Fruit fly (Drosophila melanogaster) whole organism, embryonic: Measurements from ENCODE around the gene Rrp45.

Experiments used
- Ada2b ChIP-seq: fragments of 200-800 bp; sonication (Bioruptor generic); IDR thresholded peaks from 2 replicates; pipeline ENCODE4 v1.3.6; 2022; ENCODE audit warnings: missing biosample characterization, missing genetic modification characterization
- CG1024 ChIP-seq: fragments of 200-800 bp; sonication (Bioruptor generic); IDR thresholded peaks from 2 replicates; pipeline ENCODE4 v1.3.6; 2022; ENCODE audit warnings: missing biosample characterization, missing genetic modification characterization
- CG10462 ChIP-seq: fragments of 200-800 bp; sonication (Bioruptor generic); optimal IDR thresholded peaks from 2 replicates; lab custom pipeline; 2016; ENCODE audit warnings: missing biosample characterization, missing genetic modification characterization
- CG10565 ChIP-seq: fragments of 200-800 bp; sonication (Bioruptor generic); optimal IDR thresholded peaks from 3 replicates; lab custom pipeline; 2016; ENCODE audit warnings: missing biosample characterization, mild to moderate bottlenecking, missing genetic modification characterization
- CG11504 ChIP-seq: fragments of 200-800 bp; sonication (Bioruptor generic); optimal IDR thresholded peaks from 3 replicates; lab custom pipeline; 2019; ENCODE audit warnings: missing biosample characterization, mild to moderate bottlenecking, missing genetic modification characterization, moderate library complexity
- CG12104 ChIP-seq: fragments of 200-800 bp; sonication (Bioruptor generic); optimal IDR thresholded peaks from 3 replicates; lab custom pipeline; 2016; ENCODE audit warnings: missing biosample characterization, missing genetic modification characterization
- CG12659 ChIP-seq: fragments of 200-800 bp; sonication (Bioruptor generic); optimal IDR thresholded peaks from 3 replicates; lab custom pipeline; 2017; ENCODE audit warnings: mild to moderate bottlenecking, missing biosample characterization, missing genetic modification reagents, missing genetic modification characterization
- CG12942 ChIP-seq: fragments of 200-800 bp; sonication (Bioruptor generic); optimal IDR thresholded peaks from 3 replicates; lab custom pipeline; 2016; ENCODE audit warnings: missing biosample characterization, missing genetic modification characterization
- CG14667 ChIP-seq: fragments of 200-800 bp; sonication (Bioruptor generic); IDR thresholded peaks from 2 replicates; pipeline ENCODE4 v1.3.6; 2022; ENCODE audit warnings: missing biosample characterization, missing genetic modification characterization
- CG15601 ChIP-seq: fragments of 200-800 bp; sonication (Bioruptor generic); optimal IDR thresholded peaks from 3 replicates; lab custom pipeline; 2019; ENCODE audit warnings: missing biosample characterization, mild to moderate bottlenecking, missing genetic modification characterization, moderate library complexity
- CG1602 ChIP-seq: fragments of 200-800 bp; sonication (Bioruptor generic); optimal IDR thresholded peaks from 3 replicates; lab custom pipeline; 2016; ENCODE audit warnings: missing biosample characterization, missing genetic modification characterization
- CG16779 ChIP-seq: fragments of 200-800 bp; sonication (Bioruptor generic); IDR thresholded peaks from 2 replicates; pipeline ENCODE4 v1.3.6; 2022; ENCODE audit warnings: missing biosample characterization, missing genetic modification characterization
- CG16815 ChIP-seq: fragments of 200-800 bp; sonication (Bioruptor generic); optimal IDR thresholded peaks from 3 replicates; lab custom pipeline; 2017; ENCODE audit warnings: missing biosample characterization, mild to moderate bottlenecking, missing genetic modification characterization
- CG17328 ChIP-seq: fragments of 200-800 bp; sonication (Bioruptor generic); IDR thresholded peaks from 2 replicates; pipeline ENCODE4 v1.3.6; 2022; ENCODE audit warnings: missing biosample characterization, missing genetic modification characterization
- CG4424 ChIP-seq: fragments of 200-800 bp; sonication (Bioruptor generic); optimal IDR thresholded peaks from 3 replicates; lab custom pipeline; 2016; ENCODE audit warnings: missing biosample characterization, missing genetic modification characterization
- CG9215 ChIP-seq: fragments of 200-800 bp; sonication (Bioruptor generic); IDR thresholded peaks from 2 replicates; pipeline ENCODE4 v1.3.6; 2022; ENCODE audit warnings: missing biosample characterization, missing genetic modification characterization
- CG9797 ChIP-seq: fragments of 200-800 bp; sonication (Bioruptor generic); optimal IDR thresholded peaks from 3 replicates; lab custom pipeline; 2018; ENCODE audit warnings: missing biosample characterization, mild to moderate bottlenecking, missing genetic modification characterization
- Chrac-16 ChIP-seq: fragments of 200-800 bp; sonication (Bioruptor generic); optimal IDR thresholded peaks from 3 replicates; lab custom pipeline; 2016; ENCODE audit warnings: missing biosample characterization, missing genetic modification characterization
- Fer3 ChIP-seq: fragments of 200-800 bp; sonication (Bioruptor generic); optimal IDR thresholded peaks from 2 replicates; lab custom pipeline; 2018; ENCODE audit warnings: missing biosample characterization, mild to moderate bottlenecking, missing genetic modification characterization, moderate library complexity
- Med ChIP-seq: fragments of 200-800 bp; sonication (Bioruptor generic); peaks from one replicate; lab custom pipeline; 2016; ENCODE audit warnings: missing biosample characterization, missing genetic modification characterization, mild to moderate bottlenecking, inconsistent platforms, moderate library complexity
- Rx ChIP-seq: fragments of 200-800 bp; sonication (Bioruptor generic); IDR thresholded peaks from 2 replicates; pipeline ENCODE4 v1.3.6; 2022; ENCODE audit warnings: missing biosample characterization, missing genetic modification characterization
- Sox100B ChIP-seq: fragments of 200-800 bp; sonication (Bioruptor generic); optimal IDR thresholded peaks from 3 replicates; lab custom pipeline; 2018; ENCODE audit warnings: missing biosample characterization, mild to moderate bottlenecking, missing genetic modification characterization
- Trl ChIP-seq, 3 experiments: fragments of >200 bp in 2 of 3; fragments of 200-800 bp in 1 of 3; sonication (Bioruptor generic) in 1 of 3; optimal IDR thresholded peaks; 2 replicates in 1 of 3; 3 replicates in 2 of 3; lab custom pipeline; 2016 to 2017; ENCODE audit warnings: missing biosample characterization in 1 of 3, missing genetic modification characterization in 1 of 3
- Xbp1 ChIP-seq: fragments of 200-800 bp; sonication (Bioruptor generic); optimal IDR thresholded peaks from 3 replicates; lab custom pipeline; 2016; ENCODE audit warnings: missing biosample characterization, mild to moderate bottlenecking, missing genetic modification characterization
- YL-1 ChIP-seq: fragments of 200-800 bp; sonication (Bioruptor generic); optimal IDR thresholded peaks from 3 replicates; lab custom pipeline; 2017; ENCODE audit warnings: missing biosample characterization, mild to moderate bottlenecking, missing genetic modification characterization
- abd-A ChIP-seq: fragments of 200-800 bp; sonication (Bioruptor generic); optimal IDR thresholded peaks from 3 replicates; lab custom pipeline; 2019; ENCODE audit warnings: missing biosample characterization, mild to moderate bottlenecking, missing genetic modification characterization, moderate library complexity
- amos ChIP-seq: fragments of 200-800 bp; sonication (Bioruptor generic); IDR thresholded peaks from 2 replicates; pipeline ENCODE4 v1.3.6; 2022; ENCODE audit warnings: missing biosample characterization, missing genetic modification characterization; ENCODE audit not compliant: partially characterized antibody
- bcd ChIP-seq: fragments of 200-800 bp; sonication (Bioruptor generic); optimal IDR thresholded peaks from 2 replicates; lab custom pipeline; 2017; ENCODE audit warnings: missing biosample characterization, mild to moderate bottlenecking, missing genetic modification characterization
- cg ChIP-seq: fragments of 200-800 bp; sonication (Bioruptor generic); optimal IDR thresholded peaks from 3 replicates; lab custom pipeline; 2019; ENCODE audit warnings: missing biosample characterization, mild to moderate bottlenecking, missing genetic modification characterization, moderate library complexity
- chinmo ChIP-seq: fragments of 200-800 bp; sonication (Bioruptor generic); IDR thresholded peaks from 4 replicates; pipeline ENCODE4 v1.3.6; 2022; ENCODE audit warnings: missing biosample characterization, missing genetic modification characterization; ENCODE audit not compliant: partially characterized antibody
- chm ChIP-seq: fragments of 200-800 bp; sonication (Bioruptor generic); IDR thresholded peaks from 2 replicates; pipeline ENCODE4 v1.3.6; 2022; ENCODE audit warnings: missing biosample characterization, missing genetic modification characterization
- danr ChIP-seq: fragments of 200-800 bp; sonication (Bioruptor generic); IDR thresholded peaks from 2 replicates; pipeline ENCODE4 v1.3.6; 2022; ENCODE audit warnings: missing biosample characterization, missing genetic modification characterization
- dpn ChIP-seq, 2 experiments: fragments of 200-800 bp; sonication (Bioruptor generic); optimal IDR thresholded peaks; 3 replicates each; lab custom pipeline; 2016; ENCODE audit warnings: missing biosample characterization in 2 of 2, missing genetic modification characterization in 2 of 2
- ewg ChIP-seq: fragments of 200-800 bp; sonication (Bioruptor generic); optimal IDR thresholded peaks from 3 replicates; lab custom pipeline; 2017; ENCODE audit warnings: mild to moderate bottlenecking, missing biosample characterization, missing genetic modification reagents, missing genetic modification characterization
- gro ChIP-seq: fragments of 200-800 bp; sonication (Bioruptor generic); optimal IDR thresholded peaks from 2 replicates; lab custom pipeline; 2016; ENCODE audit warnings: missing biosample characterization, missing genetic modification characterization
- hb ChIP-seq: fragments of 200-800 bp; sonication (Bioruptor generic); IDR thresholded peaks from 3 replicates; pipeline ENCODE4 v1.3.6; 2022; ENCODE audit warnings: missing biosample characterization, missing genetic modification characterization; ENCODE audit not compliant: partially characterized antibody
- lab ChIP-seq: fragments of 200-800 bp; sonication (Bioruptor generic); optimal IDR thresholded peaks from 3 replicates; lab custom pipeline; 2017; ENCODE audit warnings: missing biosample characterization, missing genetic modification characterization, mild to moderate bottlenecking, moderate library complexity, missing genetic modification reagents
- mam ChIP-seq: fragments of 200-800 bp; sonication (Bioruptor generic); optimal IDR thresholded peaks from 3 replicates; lab custom pipeline; 2016; ENCODE audit warnings: missing biosample characterization, missing genetic modification characterization
- mirr ChIP-seq: fragments of 200-800 bp; sonication (Bioruptor generic); optimal IDR thresholded peaks from 3 replicates; lab custom pipeline; 2018; ENCODE audit warnings: missing biosample characterization, mild to moderate bottlenecking, missing genetic modification characterization
- pzg ChIP-seq: fragments of 200-800 bp; sonication (Bioruptor generic); optimal IDR thresholded peaks from 3 replicates; lab custom pipeline; 2018; ENCODE audit warnings: missing biosample characterization, mild to moderate bottlenecking, missing genetic modification characterization, moderate library complexity
- run ChIP-seq: fragments of 200-800 bp; sonication (Bioruptor generic); optimal IDR thresholded peaks from 3 replicates; lab custom pipeline; 2018; ENCODE audit warnings: missing biosample characterization, mild to moderate bottlenecking, missing genetic modification characterization
- salm ChIP-seq: fragments of 200-800 bp; sonication (Bioruptor generic); optimal IDR thresholded peaks from 2 replicates; lab custom pipeline; 2018; ENCODE audit warnings: missing biosample characterization, mild to moderate bottlenecking, missing genetic modification characterization
- sens ChIP-seq: fragments of 200-800 bp; sonication (Bioruptor generic); peaks from one replicate; lab custom pipeline; 2016; ENCODE audit warnings: missing biosample characterization, missing genetic modification characterization
- sima ChIP-seq: fragments of 200-800 bp; sonication (Bioruptor generic); optimal IDR thresholded peaks from 2 replicates; lab custom pipeline; 2016; ENCODE audit warnings: missing biosample characterization, missing genetic modification characterization
- slbo ChIP-seq: fragments of 200-800 bp; sonication (Bioruptor generic); IDR thresholded peaks from 2 replicates; pipeline ENCODE4 v1.3.6; 2022; ENCODE audit warnings: missing biosample characterization, missing genetic modification characterization
- slp2 ChIP-seq: fragments of 200-800 bp; sonication (Bioruptor generic); optimal IDR thresholded peaks from 2 replicates; lab custom pipeline; 2016; ENCODE audit warnings: missing biosample characterization, missing genetic modification characterization
- stwl ChIP-seq: fragments of 200-800 bp; sonication (Bioruptor generic); optimal IDR thresholded peaks from 3 replicates; lab custom pipeline; 2018; ENCODE audit warnings: missing biosample characterization, mild to moderate bottlenecking, missing genetic modification characterization, moderate library complexity
- tgo ChIP-seq: fragments of 200-800 bp; sonication (Bioruptor generic); IDR thresholded peaks from 3 replicates; pipeline ENCODE4 v1.3.6; 2022; ENCODE audit warnings: missing biosample characterization, missing genetic modification characterization

The Rrp45 gene

DNA sequence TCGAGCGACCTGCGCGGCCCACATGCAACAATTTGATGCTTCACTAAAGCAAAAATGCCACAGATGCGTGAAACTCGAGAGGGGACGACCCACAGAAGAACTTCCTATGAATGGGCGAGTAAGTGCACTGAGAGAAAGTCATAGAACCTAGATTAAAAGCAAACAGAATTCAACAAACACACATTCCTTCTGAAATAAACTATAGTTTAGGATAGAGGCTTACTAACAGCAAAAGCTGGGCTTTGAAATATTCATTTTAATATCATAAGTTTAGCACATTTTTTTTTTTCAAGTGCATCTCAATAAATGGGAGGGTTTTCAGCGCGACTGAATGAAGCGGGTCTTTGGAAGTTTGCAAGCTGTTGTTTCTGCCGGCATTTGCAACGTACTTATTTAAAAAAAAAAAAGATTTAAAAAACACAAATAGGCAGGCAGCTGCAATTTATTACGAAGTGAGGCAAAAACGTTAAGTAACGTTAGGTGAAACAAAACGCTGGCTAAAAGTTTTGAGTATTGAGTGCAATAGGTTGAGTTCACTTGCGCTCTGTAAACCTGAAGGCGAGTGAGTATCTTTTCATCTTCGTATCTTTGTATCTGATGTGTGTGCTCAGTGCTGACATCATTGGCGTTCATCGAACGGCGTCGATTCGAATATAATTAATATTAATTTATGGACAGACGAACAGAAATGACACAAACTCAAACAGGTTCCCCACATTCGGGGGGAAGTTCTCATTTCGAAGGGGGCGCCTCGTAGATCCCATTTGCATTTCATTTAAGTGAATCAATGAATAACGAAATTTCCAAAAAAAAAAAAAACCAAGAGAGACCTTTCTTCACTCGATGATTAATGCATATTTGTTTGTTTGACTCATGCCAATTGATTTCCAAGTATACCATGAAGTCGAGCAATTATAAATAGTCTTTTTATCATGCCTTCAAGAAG is 17.9 kb downstream of the Rrp45 start (continued):
- TF ChIP-seq slbo (GFP tag; lab: Robert Waterston, UW) = no peak
- peak; percentile 96 for TF ChIP-seq sens
- TF ChIP-seq stwl (tag; lab: Kevin White, UChicago) = peak; percentile 1
- peak; percentile 1 for TF ChIP-seq ewg (GFP tag; lab: Kevin White, UChicago)
- no peak for TF ChIP-seq cg
- peak; percentile 29 for TF ChIP-seq CG16815 (GFP tag; lab: Kevin White, UChicago)
- peak; percentile 39; the same call in 1 of the 2 replicates for TF ChIP-seq CG9215 (GFP tag; lab: Robert Waterston, UW)
- TF ChIP-seq Trl (optimal IDR thresholded peaks at IDR 0.05; lab: Kevin White, UChicago) = no peak
- peak; percentile 72 for TF ChIP-seq Trl (GFP tag; optimal IDR thresholded peaks at IDR 0.05; lab: Kevin White, UChicago)
- peak; percentile 49 for TF ChIP-seq CG14667 (GFP tag; lab: Robert Waterston, UW)
- no peak for TF ChIP-seq CG10462
- no peak for TF ChIP-seq YL-1 (GFP tag; lab: Kevin White, UChicago)
- peak; percentile 18 for TF ChIP-seq sima (GFP tag; lab: Kevin White, UChicago)
- no peak for TF ChIP-seq CG12659 (GFP tag; lab: Kevin White, UChicago)
- peak; percentile 71 for TF ChIP-seq CG11504 (tag; lab: Kevin White, UChicago)
- TF ChIP-seq CG16779 (GFP tag; lab: Robert Waterston, UW) = no peak
- peak; percentile 62 for TF ChIP-seq Ada2b (GFP tag; lab: Robert Waterston, UW)
- TF ChIP-seq CG1024 = peak; percentile 59
- peak; percentile 38 for TF ChIP-seq Xbp1 (GFP tag; lab: Kevin White, UChicago)
- TF ChIP-seq CG9797 (GFP tag; lab: Kevin White, UChicago) = no peak
- TF ChIP-seq CG12104 (GFP tag; lab: Kevin White, UChicago) = peak; percentile 5
- peak; percentile 63 for TF ChIP-seq CG17328 (GFP tag; lab: Robert Waterston, UW)
- TF ChIP-seq Sox100B (GFP tag; lab: Kevin White, UChicago) = peak; percentile 12
- no peak for TF ChIP-seq amos (GFP tag; lab: Robert Waterston, UW)
- peak; percentile 36 for TF ChIP-seq bcd (GFP tag; lab: Kevin White, UChicago)
- peak; percentile 70 for TF ChIP-seq Rx (GFP tag; lab: Robert Waterston, UW)
- no peak for TF ChIP-seq run (tag; lab: Kevin White, UChicago)
- no peak for TF ChIP-seq abd-A
- peak; percentile 91 for TF ChIP-seq Med (GFP tag; lab: Kevin White, UChicago)
- TF ChIP-seq dpn (GFP tag; optimal IDR thresholded peaks at IDR 0.05; lab: Kevin White, UChicago) = peak; percentile 29 to 68
- TF ChIP-seq danr (GFP tag; lab: Robert Waterston, UW) = peak; percentile 49; the same call in 1 of the 2 replicates
- peak; percentile 72 for TF ChIP-seq CG4424 (GFP tag; lab: Kevin White, UChicago)
- TF ChIP-seq slp2 (GFP tag; lab: Kevin White, UChicago) = peak; percentile 46
- peak; percentile 21 for TF ChIP-seq Fer3
- TF ChIP-seq salm (tag; lab: Kevin White, UChicago) = no peak
- TF ChIP-seq pzg (GFP tag; lab: Kevin White, UChicago) = no peak
- no peak for TF ChIP-seq CG12942 (GFP tag; lab: Kevin White, UChicago)
- peak; percentile 67; the same call in 2 of the 4 replicates for TF ChIP-seq chinmo (GFP tag; lab: Robert Waterston, UW)
- TF ChIP-seq gro (GFP tag; lab: Kevin White, UChicago) = no peak
- peak; percentile 61 for TF ChIP-seq mam (GFP tag; lab: Kevin White, UChicago)
- peak; percentile 28 for TF ChIP-seq Chrac-16 (GFP tag; lab: Kevin White, UChicago)
- peak; percentile 49; the same call in 1 of the 3 replicates for TF ChIP-seq tgo (GFP tag; lab: Robert Waterston, UW)
- peak; percentile 81; the same call in 1 of the 2 replicates for TF ChIP-seq chm (GFP tag; lab: Robert Waterston, UW)
- TF ChIP-seq lab (GFP tag; lab: Kevin White, UChicago) = peak; percentile 46
- TF ChIP-seq CG1602 (GFP tag; lab: Kevin White, UChicago) = peak; percentile 46
- no peak for TF ChIP-seq hb (GFP tag; lab: Robert Waterston, UW)
- TF ChIP-seq mirr = no peak
- no peak for TF ChIP-seq CG10565 (GFP tag; lab: Kevin White, UChicago)
- TF ChIP-seq CG15601 (tag; lab: Kevin White, UChicago) = peak; percentile 33
